Fruit fly (Drosophila melanogaster) whole organism, embryonic: Measurements from ENCODE around the gene TMEM216.

Experiments
- Atf-2 ChIP-seq: fragments of 200-800 bp; sonication (Bioruptor generic); optimal IDR thresholded peaks from 2 replicates; lab custom pipeline; 2016; ENCODE audit warnings: missing biosample characterization, missing genetic modification characterization
- CG10959 ChIP-seq: fragments of 200-800 bp; sonication (Bioruptor generic); IDR thresholded peaks from 2 replicates; pipeline ENCODE4 v1.3.6; 2022; ENCODE audit warnings: missing biosample characterization, missing genetic modification characterization
- CG10979 ChIP-seq: fragments of 200-800 bp; sonication (Bioruptor generic); optimal IDR thresholded peaks from 2 replicates; lab custom pipeline; 2018; ENCODE audit warnings: missing biosample characterization, mild to moderate bottlenecking, missing genetic modification characterization, moderate library complexity
- CG12071 ChIP-seq: fragments of 200-800 bp; sonication (Bioruptor generic); optimal IDR thresholded peaks from 3 replicates; lab custom pipeline; 2018; ENCODE audit warnings: missing biosample characterization, mild to moderate bottlenecking, missing genetic modification characterization
- CG14050 ChIP-seq: fragments of 200-800 bp; sonication (Bioruptor generic); IDR thresholded peaks from 3 replicates; pipeline ENCODE4 v1.3.6; 2022; ENCODE audit warnings: missing biosample characterization, missing genetic modification characterization
- CG14441 ChIP-seq: fragments of 200-800 bp; sonication (Bioruptor generic); IDR thresholded peaks from 2 replicates; pipeline ENCODE4 v1.3.6; 2022; ENCODE audit warnings: missing biosample characterization, missing genetic modification characterization
- CG15073 ChIP-seq: fragments of 200-800 bp; sonication (Bioruptor generic); optimal IDR thresholded peaks from 2 replicates; lab custom pipeline; 2016; ENCODE audit warnings: missing biosample characterization, missing genetic modification characterization
- CG16863 ChIP-seq: fragments of 200-800 bp; sonication (Bioruptor generic); optimal IDR thresholded peaks from 3 replicates; lab custom pipeline; 2016; ENCODE audit warnings: missing biosample characterization, missing genetic modification characterization
- CG18599 ChIP-seq: fragments of 200-800 bp; sonication (Bioruptor generic); optimal IDR thresholded peaks from 3 replicates; lab custom pipeline; 2017; ENCODE audit warnings: missing biosample characterization, missing genetic modification characterization, mild to moderate bottlenecking, moderate library complexity, missing genetic modification reagents
- CG2199 ChIP-seq: fragments of 200-800 bp; sonication (Bioruptor generic); IDR thresholded peaks from 3 replicates; pipeline ENCODE4 v1.3.6; 2022; ENCODE audit warnings: missing biosample characterization, missing genetic modification characterization
- CG2202 ChIP-seq: fragments of 200-800 bp; sonication (Bioruptor generic); optimal IDR thresholded peaks from 2 replicates; lab custom pipeline; 2018; ENCODE audit warnings: missing biosample characterization, mild to moderate bottlenecking, missing genetic modification characterization
- CG2678 ChIP-seq: fragments of 200-800 bp; sonication (Bioruptor generic); optimal IDR thresholded peaks from 3 replicates; lab custom pipeline; 2019; ENCODE audit warnings: missing biosample characterization, mild to moderate bottlenecking, missing genetic modification characterization, moderate library complexity
- CG2712 ChIP-seq: fragments of 200-800 bp; optimal IDR thresholded peaks from 3 replicates; lab custom pipeline; 2019; ENCODE audit warnings: missing biosample characterization, mild to moderate bottlenecking, missing genetic modification characterization, moderate library complexity
- CG31224 ChIP-seq: fragments of 200-800 bp; sonication (Bioruptor generic); IDR thresholded peaks from 2 replicates; pipeline ENCODE4 v1.3.6; 2022; ENCODE audit warnings: missing biosample characterization, missing genetic modification characterization
- CG31441 ChIP-seq: fragments of 200-800 bp; sonication (Bioruptor generic); IDR thresholded peaks from 2 replicates; pipeline ENCODE4 v1.3.6; 2022; ENCODE audit warnings: missing biosample characterization, missing genetic modification characterization
- CG6254 ChIP-seq: fragments of 200-800 bp; sonication (Bioruptor generic); optimal IDR thresholded peaks from 3 replicates; lab custom pipeline; 2017; ENCODE audit warnings: mild to moderate bottlenecking, missing biosample characterization, missing genetic modification reagents, missing genetic modification characterization
- CG7963 ChIP-seq: fragments of 200-800 bp; sonication (Bioruptor generic); IDR thresholded peaks from 3 replicates; pipeline ENCODE4 v1.3.6; 2022; ENCODE audit warnings: missing biosample characterization, missing genetic modification characterization; ENCODE audit not compliant: partially characterized antibody
- CG9609 ChIP-seq: fragments of 200-800 bp; sonication (Bioruptor generic); optimal IDR thresholded peaks from 3 replicates; lab custom pipeline; 2016; ENCODE audit warnings: missing biosample characterization, missing genetic modification characterization
- Fer1 ChIP-seq: fragments of 200-800 bp; sonication (Bioruptor generic); optimal IDR thresholded peaks from 2 replicates; lab custom pipeline; 2017; ENCODE audit warnings: missing biosample characterization, mild to moderate bottlenecking, missing genetic modification characterization
- Hr39 ChIP-seq: fragments of >200 bp; optimal IDR thresholded peaks from 2 replicates; lab custom pipeline; 2017
- Lhr ChIP-seq: fragments of 200-800 bp; sonication (Bioruptor generic); optimal IDR thresholded peaks from 3 replicates; lab custom pipeline; 2017; ENCODE audit warnings: mild to moderate bottlenecking, missing biosample characterization, missing genetic modification reagents, missing genetic modification characterization
- MBD-R2 ChIP-seq: fragments of 200-800 bp; sonication (Bioruptor generic); IDR thresholded peaks from 2 replicates; pipeline ENCODE4 v1.3.6; 2022; ENCODE audit warnings: missing biosample characterization, missing genetic modification characterization
- Ravus ChIP-seq: fragments of 200-800 bp; sonication (Bioruptor generic); IDR thresholded peaks from 2 replicates; pipeline ENCODE4 v1.3.6; 2022; ENCODE audit warnings: missing biosample characterization, missing genetic modification characterization
- Sry-β ChIP-seq: fragments of 200-800 bp; sonication (Bioruptor generic); optimal IDR thresholded peaks from 2 replicates; lab custom pipeline; 2018; ENCODE audit warnings: missing biosample characterization, mild to moderate bottlenecking, missing genetic modification characterization, moderate library complexity
- Stat92E ChIP-seq, 3 experiments: fragments of >200 bp in 2 of 3; fragments of 200-800 bp in 1 of 3; sonication (Bioruptor generic) in 1 of 3; optimal IDR thresholded peaks; 2 replicates each; lab custom pipeline; 2017 to 2019; ENCODE audit warnings: missing biosample characterization in 3 of 3, missing genetic modification characterization in 3 of 3, mild to moderate bottlenecking in 1 of 3, moderate library complexity in 1 of 3
- Trl ChIP-seq, 3 experiments: fragments of >200 bp in 2 of 3; fragments of 200-800 bp in 1 of 3; sonication (Bioruptor generic) in 1 of 3; optimal IDR thresholded peaks; 2 replicates in 1 of 3; 3 replicates in 2 of 3; lab custom pipeline; 2016 to 2017; ENCODE audit warnings: missing biosample characterization in 1 of 3, missing genetic modification characterization in 1 of 3
- ap ChIP-seq: fragments of 200-800 bp; sonication (Bioruptor generic); IDR thresholded peaks from 2 replicates; pipeline ENCODE4 v1.3.6; 2022; ENCODE audit warnings: missing biosample characterization, missing genetic modification characterization
- bsh ChIP-seq, 2 experiments: fragments of 200-800 bp; sonication (Bioruptor generic); optimal IDR thresholded peaks; 2 replicates each; lab custom pipeline; 2017 to 2018; ENCODE audit warnings: mild to moderate bottlenecking in 2 of 2, missing biosample characterization in 2 of 2, missing genetic modification characterization in 2 of 2, moderate library complexity in 1 of 2
- btn ChIP-seq: fragments of 200-800 bp; sonication (Bioruptor generic); optimal IDR thresholded peaks from 2 replicates; lab custom pipeline; 2016; ENCODE audit warnings: missing biosample characterization, missing genetic modification characterization
- chinmo ChIP-seq: fragments of 200-800 bp; sonication (Bioruptor generic); IDR thresholded peaks from 4 replicates; pipeline ENCODE4 v1.3.6; 2022; ENCODE audit warnings: missing biosample characterization, missing genetic modification characterization; ENCODE audit not compliant: partially characterized antibody
- hkb ChIP-seq, 2 experiments: fragments of 200-800 bp in 1 of 2; fragments of >200 bp in 1 of 2; sonication (Bioruptor generic) in 1 of 2; IDR thresholded peaks in 1 of 2; optimal IDR thresholded peaks in 1 of 2; 2 replicates each; pipeline versions ENCODE4 v1.3.6 to Lab custom; 2017 to 2022; ENCODE audit warnings: missing biosample characterization in 1 of 2, missing genetic modification characterization in 1 of 2
- kah ChIP-seq: fragments of 200-800 bp; sonication (Bioruptor generic); optimal IDR thresholded peaks from 2 replicates; lab custom pipeline; 2018; ENCODE audit warnings: missing biosample characterization, mild to moderate bottlenecking, missing genetic modification characterization
- lilli ChIP-seq: fragments of 200-800 bp; sonication (Bioruptor generic); optimal IDR thresholded peaks from 3 replicates; lab custom pipeline; 2016; ENCODE audit warnings: missing biosample characterization, missing genetic modification characterization
- nom ChIP-seq: fragments of 200-800 bp; sonication (Bioruptor generic); optimal IDR thresholded peaks from 2 replicates; lab custom pipeline; 2017; ENCODE audit warnings: missing biosample characterization, missing genetic modification characterization, mild to moderate bottlenecking, moderate library complexity, missing genetic modification reagents
- onecut ChIP-seq: fragments of 200-800 bp; sonication (Bioruptor generic); IDR thresholded peaks from 2 replicates; pipeline ENCODE4 v1.3.6; 2022; ENCODE audit warnings: missing biosample characterization, missing genetic modification characterization
- pros ChIP-seq: fragments of 200-800 bp; sonication (Bioruptor generic); optimal IDR thresholded peaks from 3 replicates; lab custom pipeline; 2019; ENCODE audit warnings: missing biosample characterization, mild to moderate bottlenecking, missing genetic modification characterization, moderate library complexity
- row ChIP-seq: fragments of 200-800 bp; sonication (Bioruptor generic); IDR thresholded peaks from 3 replicates; pipeline ENCODE4 v1.3.6; 2022; ENCODE audit warnings: missing biosample characterization, missing genetic modification characterization
- run ChIP-seq: fragments of 200-800 bp; sonication (Bioruptor generic); optimal IDR thresholded peaks from 3 replicates; lab custom pipeline; 2018; ENCODE audit warnings: missing biosample characterization, mild to moderate bottlenecking, missing genetic modification characterization
- sima ChIP-seq: fragments of 200-800 bp; sonication (Bioruptor generic); optimal IDR thresholded peaks from 2 replicates; lab custom pipeline; 2016; ENCODE audit warnings: missing biosample characterization, missing genetic modification characterization
- slou ChIP-seq: fragments of 200-800 bp; sonication (Bioruptor generic); optimal IDR thresholded peaks from 3 replicates; lab custom pipeline; 2016; ENCODE audit warnings: missing biosample characterization, missing genetic modification characterization
- sna ChIP-seq: fragments of 200-800 bp; sonication (Bioruptor generic); IDR thresholded peaks from 2 replicates; pipeline ENCODE4 v1.3.6; 2022; ENCODE audit warnings: missing biosample characterization, missing genetic modification characterization; ENCODE audit not compliant: partially characterized antibody
- sug ChIP-seq: fragments of 200-800 bp; optimal IDR thresholded peaks from 2 replicates; lab custom pipeline; 2019; ENCODE audit warnings: missing biosample characterization, mild to moderate bottlenecking, missing genetic modification characterization, moderate library complexity
- tap ChIP-seq: fragments of 200-800 bp; optimal IDR thresholded peaks from 3 replicates; lab custom pipeline; 2019; ENCODE audit warnings: missing biosample characterization, mild to moderate bottlenecking, missing genetic modification characterization, moderate library complexity
- trem ChIP-seq: fragments of 200-800 bp; optimal IDR thresholded peaks from 3 replicates; lab custom pipeline; 2019; ENCODE audit warnings: missing biosample characterization, mild to moderate bottlenecking, missing genetic modification characterization, moderate library complexity
- unc-4 ChIP-seq: fragments of 200-800 bp; sonication (Bioruptor generic); IDR thresholded peaks from 2 replicates; pipeline ENCODE4 v1.3.6; 2022; ENCODE audit warnings: missing biosample characterization, missing genetic modification characterization; ENCODE audit not compliant: partially characterized antibody

Gene TMEM216

dm6 chr3R:8731597-8732263 lies 15.7 kb downstream of the TMEM216 start, which contains the start of the genes M1BP and CG8202 (continued):
- TF ChIP-seq Trl (optimal IDR thresholded peaks at IDR 0.05; lab: Kevin White, UChicago): no peak
- peak; percentile 34 for TF ChIP-seq Trl (GFP tag; optimal IDR thresholded peaks at IDR 0.05; lab: Kevin White, UChicago)
- TF ChIP-seq ap: peak; percentile 47; the same call in 1 of the 2 replicates
- no peak for TF ChIP-seq hkb (optimal IDR thresholded peaks at IDR 0.05; lab: Kevin White, UChicago)
- TF ChIP-seq hkb (GFP tag; IDR thresholded peaks at IDR 0.05; lab: Robert Waterston, UW): peak; percentile 77
- peak; percentile 74 for TF ChIP-seq MBD-R2
- 0 out of 3 replicates have a peak, but pooled peaks have one; percentile 50 for TF ChIP-seq CG14050 (GFP tag; lab: Robert Waterston, UW)
- no peak; the same call in 1 of the 2 replicates for TF ChIP-seq CG31441
- no peak for TF ChIP-seq CG12071 (GFP tag; lab: Kevin White, UChicago)
- no peak for TF ChIP-seq sima (GFP tag; lab: Kevin White, UChicago)
- TF ChIP-seq CG31224 (GFP tag; lab: Robert Waterston, UW): peak; percentile 52
- TF ChIP-seq Hr39 (lab: Kevin White, UChicago): no peak
- peak; percentile 75 for TF ChIP-seq CG6254 (GFP tag; lab: Kevin White, UChicago)
- peak; percentile 18 for TF ChIP-seq Lhr (GFP tag; lab: Kevin White, UChicago)
- TF ChIP-seq lilli (GFP tag; lab: Kevin White, UChicago): peak; percentile 81
- TF ChIP-seq run (tag; lab: Kevin White, UChicago): peak; percentile 70

- TF ChIP-seq CG7963 (GFP tag; lab: Robert Waterston, UW) (0 out of 3 replicates have a peak, but pooled peaks have one; percentile 18), MBD-R2 (no peak), CG14441 (GFP tag; lab: Robert Waterston, UW) (no peak), Sry-β (GFP tag; lab: Kevin White, UChicago) (peak; percentile 82), btn (GFP tag; lab: Kevin White, UChicago) (no peak), CG18599 (GFP tag; lab: Kevin White, UChicago) (peak; percentile 9), slou (GFP tag; lab: Kevin White, UChicago) (no peak), CG2199 (peak; percentile 92; the same call in 2 of the 3 replicates), tap (tag; lab: Kevin White, UChicago) (peak; percentile 27), CG2712 (tag; lab: Kevin White, UChicago) (peak; percentile 4), nom (GFP tag; lab: Kevin White, UChicago) (peak; percentile 36), Stat92E (GFP tag; optimal IDR thresholded peaks at IDR 0.05; lab: Kevin White, UChicago) (peak in 1 of 3 experiments; percentile 27), CG10979 (peak; percentile 7), unc-4 (GFP tag; lab: Robert Waterston, UW) (no peak), onecut (GFP tag; lab: Robert Waterston, UW) (no peak), pros (GFP tag; lab: Kevin White, UChicago) (peak; percentile 10), row (peak; percentile 14; the same call in 1 of the 3 replicates), Fer1 (GFP tag; lab: Kevin White, UChicago) (peak; percentile 18), CG10959 (GFP tag; lab: Robert Waterston, UW) (no peak), CG2202 (no peak), trem (tag; lab: Kevin White, UChicago) (peak; percentile 15)
These were observed 23.2 kb downstream of the TMEM216 start for dm6 chr3R:8739161-8739783.

- TF ChIP-seq CG9609 (no peak), Ravus (GFP tag; lab: Robert Waterston, UW) (no peak), bsh (GFP tag; optimal IDR thresholded peaks at IDR 0.05; lab: Kevin White, UChicago) (no peak), sna (GFP tag; lab: Robert Waterston, UW) (no peak), CG16863 (GFP tag; lab: Kevin White, UChicago) (no peak), CG6254 (GFP tag; lab: Kevin White, UChicago) (no peak), CG2678 (tag; lab: Kevin White, UChicago) (no peak), kah (GFP tag; lab: Kevin White, UChicago) (no peak), Atf-2 (GFP tag; lab: Kevin White, UChicago) (no peak), CG15073 (GFP tag; lab: Kevin White, UChicago) (no peak), chinmo (GFP tag; lab: Robert Waterston, UW) (0 out of 4 replicates have a peak, but pooled peaks have one; percentile 10), sug (tag; lab: Kevin White, UChicago) (no peak)
These were observed 24.1 kb downstream of the TMEM216 start for dm6 chr3R:8740118-8740517.
